Fruit fly (Drosophila melanogaster): ENCODE measurements around the gene Kdsr.

- TF ChIP-seq Crg-1 (GFP tag; optimal IDR thresholded peaks at IDR 0.05) (no peak), Mnt (GFP tag; optimal IDR thresholded peaks at IDR 0.05) (no peak), CG1620 (GFP tag; optimal IDR thresholded peaks at IDR 0.05) (no peak), CG12768 (GFP tag; optimal IDR thresholded peaks at IDR 0.05) (no peak), CG7101 (tag; optimal IDR thresholded peaks at IDR 0.05) (no peak), CG11617 (GFP tag; optimal IDR thresholded peaks at IDR 0.05) (no peak), CG5204 (GFP tag; optimal IDR thresholded peaks at IDR 0.05) (no peak), cnc (optimal IDR thresholded peaks at IDR 0.05) (no peak), CG7045 (GFP tag; optimal IDR thresholded peaks at IDR 0.05) (no peak), Hr96 (GFP tag; optimal IDR thresholded peaks at IDR 0.05) (no peak), ovo (GFP tag; optimal IDR thresholded peaks at IDR 0.05) (no peak), cic (GFP tag; optimal IDR thresholded peaks at IDR 0.05) (no peak), CG33017 (tag; optimal IDR thresholded peaks at IDR 0.05) (no peak), toe (GFP tag; optimal IDR thresholded peaks at IDR 0.05) (no peak)
These were observed 7.6 kb upstream of the Kdsr start, which contains the start of the genes CG11889 and CG11891 for dm6 chr3R:25269909-25270308.
